Fruit fly (Drosophila melanogaster) whole organism, prepupa: ENCODE measurements around the gene CG12065.

ENCODE experiments used
- Blimp-1 ChIP-seq: fragments of 200-800 bp; sonication (Bioruptor generic); optimal IDR thresholded peaks from 3 replicates; lab custom pipeline; 2017; ENCODE audit warnings: missing biosample characterization, missing genetic modification characterization, mild to moderate bottlenecking, moderate library complexity, missing genetic modification reagents
- CG10631 ChIP-seq: fragments of 200-800 bp; sonication (Bioruptor generic); optimal IDR thresholded peaks from 2 replicates; lab custom pipeline; 2016; ENCODE audit warnings: missing biosample characterization, missing genetic modification characterization
- CG11294 ChIP-seq: fragments of 200-800 bp; sonication (Bioruptor generic); IDR thresholded peaks from 2 replicates; pipeline ENCODE4 v1.3.6; 2022; ENCODE audit warnings: missing biosample characterization, missing genetic modification characterization
- CG11762 ChIP-seq: fragments of 200-800 bp; sonication (Bioruptor generic); optimal IDR thresholded peaks from 3 replicates; lab custom pipeline; 2016; ENCODE audit warnings: missing biosample characterization, missing genetic modification characterization; ENCODE audit not compliant: insufficient read depth
- CG11902 ChIP-seq: fragments of 200-800 bp; sonication (Bioruptor generic); optimal IDR thresholded peaks from 3 replicates; lab custom pipeline; 2016; ENCODE audit warnings: missing biosample characterization, missing genetic modification characterization
- CG16779 ChIP-seq: fragments of 200-800 bp; sonication (Bioruptor generic); optimal IDR thresholded peaks from 3 replicates; lab custom pipeline; 2017; ENCODE audit warnings: missing biosample characterization, mild to moderate bottlenecking, missing genetic modification characterization
- CG31627 ChIP-seq: fragments of 200-800 bp; sonication (Bioruptor generic); optimal IDR thresholded peaks from 3 replicates; lab custom pipeline; 2016; ENCODE audit warnings: missing biosample characterization, missing genetic modification characterization
- CG32006 ChIP-seq: fragments of 200-800 bp; sonication (Bioruptor generic); optimal IDR thresholded peaks from 3 replicates; lab custom pipeline; 2017; ENCODE audit warnings: missing biosample characterization, mild to moderate bottlenecking, missing genetic modification characterization
- CG34406 ChIP-seq: fragments of 200-800 bp; sonication (Bioruptor generic); optimal IDR thresholded peaks from 3 replicates; lab custom pipeline; 2016; ENCODE audit warnings: missing biosample characterization, missing genetic modification characterization
- CG3919 ChIP-seq: fragments of 200-800 bp; sonication (Bioruptor generic); optimal IDR thresholded peaks from 3 replicates; lab custom pipeline; 2016; ENCODE audit warnings: missing biosample characterization, missing genetic modification characterization
- CG4318 ChIP-seq: fragments of 200-800 bp; sonication (Bioruptor generic); optimal IDR thresholded peaks from 3 replicates; lab custom pipeline; 2017; ENCODE audit warnings: missing biosample characterization, mild to moderate bottlenecking, missing genetic modification characterization
- CG6163 ChIP-seq: fragments of 200-800 bp; sonication (Bioruptor generic); IDR thresholded peaks from 3 replicates; pipeline ENCODE4 v1.3.6; 2022; ENCODE audit warnings: missing biosample characterization, missing genetic modification characterization
- CG6276 ChIP-seq: fragments of 200-800 bp; sonication (Bioruptor generic); optimal IDR thresholded peaks from 2 replicates; lab custom pipeline; 2017; ENCODE audit warnings: missing biosample characterization, mild to moderate bottlenecking, missing genetic modification characterization
- CG6792 ChIP-seq: fragments of 200-800 bp; sonication (Bioruptor generic); optimal IDR thresholded peaks from 3 replicates; lab custom pipeline; 2016; ENCODE audit warnings: missing biosample characterization, missing genetic modification characterization
- CG6808 ChIP-seq: fragments of 200-800 bp; sonication (Bioruptor generic); optimal IDR thresholded peaks from 3 replicates; lab custom pipeline; 2017; ENCODE audit warnings: missing biosample characterization, missing genetic modification characterization, mild to moderate bottlenecking, moderate library complexity, missing genetic modification reagents
- CG6854 ChIP-seq: fragments of 200-800 bp; sonication (Bioruptor generic); optimal IDR thresholded peaks from 2 replicates; lab custom pipeline; 2017; ENCODE audit warnings: missing biosample characterization, mild to moderate bottlenecking, missing genetic modification characterization
- CG7368 ChIP-seq: fragments of 200-800 bp; sonication (Bioruptor generic); optimal IDR thresholded peaks from 3 replicates; lab custom pipeline; 2016; ENCODE audit warnings: missing biosample characterization, missing genetic modification characterization
- CG8119 ChIP-seq: fragments of 200-800 bp; sonication (Bioruptor generic); IDR thresholded peaks from 3 replicates; pipeline ENCODE4 v1.3.6; 2022; ENCODE audit warnings: missing biosample characterization, missing genetic modification characterization
- CG8319 ChIP-seq: fragments of 200-800 bp; sonication (Bioruptor generic); optimal IDR thresholded peaks from 3 replicates; lab custom pipeline; 2016; ENCODE audit warnings: missing biosample characterization, missing genetic modification characterization
- CG8632 ChIP-seq: fragments of 200-800 bp; sonication (Bioruptor generic); optimal IDR thresholded peaks from 3 replicates; lab custom pipeline; 2016; ENCODE audit warnings: missing biosample characterization, missing genetic modification characterization
- CG9139 ChIP-seq: fragments of 200-800 bp; sonication (Bioruptor generic); optimal IDR thresholded peaks from 3 replicates; lab custom pipeline; 2017; ENCODE audit warnings: missing biosample characterization, mild to moderate bottlenecking, missing genetic modification characterization
- Eip75B ChIP-seq: fragments of 200-800 bp; sonication (Bioruptor generic); optimal IDR thresholded peaks from 3 replicates; lab custom pipeline; 2016; ENCODE audit warnings: missing biosample characterization, missing genetic modification characterization
- Eip78C ChIP-seq: fragments of 200-800 bp; sonication (Bioruptor generic); peaks from one replicate; lab custom pipeline; 2016; ENCODE audit warnings: missing biosample characterization, missing genetic modification characterization
- Eip93F ChIP-seq: fragments of 200-800 bp; sonication (Bioruptor generic); optimal IDR thresholded peaks from 2 replicates; lab custom pipeline; 2016; ENCODE audit warnings: missing biosample characterization, mild to moderate bottlenecking, missing genetic modification characterization
- Ets21C ChIP-seq: fragments of 200-800 bp; sonication (Bioruptor generic); optimal IDR thresholded peaks from 3 replicates; lab custom pipeline; 2016; ENCODE audit warnings: missing biosample characterization, missing genetic modification characterization
- Ets96B ChIP-seq: fragments of 200-800 bp; optimal IDR thresholded peaks from 2 replicates; lab custom pipeline; 2019; ENCODE audit warnings: missing biosample characterization, mild to moderate bottlenecking, missing genetic modification characterization, moderate library complexity
- Gug ChIP-seq: fragments of 200-800 bp; sonication (Bioruptor generic); IDR thresholded peaks from 2 replicates; pipeline ENCODE4 v1.3.6; 2022; ENCODE audit warnings: missing biosample characterization, missing genetic modification characterization
- Hr38 ChIP-seq: sonication (Bioruptor generic); optimal IDR thresholded peaks from 2 replicates; lab custom pipeline; 2016; ENCODE audit warnings: missing biosample characterization, missing genetic modification characterization
- Hr39 ChIP-seq: fragments of 200-800 bp; sonication (Bioruptor generic); optimal IDR thresholded peaks from 2 replicates; lab custom pipeline; 2016; ENCODE audit warnings: missing biosample characterization, missing genetic modification characterization
- Hr4 ChIP-seq: fragments of 200-800 bp; sonication (Bioruptor generic); optimal IDR thresholded peaks from 3 replicates; lab custom pipeline; 2016; ENCODE audit warnings: missing biosample characterization, missing genetic modification characterization
- Lpt ChIP-seq: fragments of 200-800 bp; sonication (Bioruptor generic); optimal IDR thresholded peaks from 3 replicates; lab custom pipeline; 2016; ENCODE audit warnings: missing biosample characterization, missing genetic modification characterization
- Met ChIP-seq: fragments of 200-800 bp; sonication (Bioruptor generic); optimal IDR thresholded peaks from 3 replicates; lab custom pipeline; 2016; ENCODE audit warnings: missing biosample characterization, missing genetic modification characterization
- OdsH ChIP-seq: fragments of 200-800 bp; sonication (Bioruptor generic); optimal IDR thresholded peaks from 3 replicates; lab custom pipeline; 2016; ENCODE audit warnings: missing biosample characterization, missing genetic modification characterization
- Smox ChIP-seq: fragments of 200-800 bp; sonication (Bioruptor generic); optimal IDR thresholded peaks from 3 replicates; lab custom pipeline; 2016; ENCODE audit warnings: missing biosample characterization, missing genetic modification characterization
- Sox102F ChIP-seq: fragments of 200-800 bp; sonication (Bioruptor generic); optimal IDR thresholded peaks from 2 replicates; lab custom pipeline; 2016; ENCODE audit warnings: missing biosample characterization, mild to moderate bottlenecking, missing genetic modification characterization
- Sox14 ChIP-seq: fragments of 200-800 bp; sonication (Bioruptor generic); optimal IDR thresholded peaks from 3 replicates; lab custom pipeline; 2016; ENCODE audit warnings: missing biosample characterization, missing genetic modification characterization
- Sox15 ChIP-seq: fragments of 200-800 bp; sonication (Bioruptor generic); optimal IDR thresholded peaks from 3 replicates; lab custom pipeline; 2016; ENCODE audit warnings: missing biosample characterization, missing genetic modification characterization
- acj6 ChIP-seq: fragments of 200-800 bp; sonication (Bioruptor generic); optimal IDR thresholded peaks from 3 replicates; lab custom pipeline; 2016; ENCODE audit warnings: missing biosample characterization, missing genetic modification characterization
- dac ChIP-seq: fragments of 200-800 bp; sonication (Bioruptor generic); optimal IDR thresholded peaks from 2 replicates; lab custom pipeline; 2017; ENCODE audit warnings: missing biosample characterization, mild to moderate bottlenecking, missing genetic modification characterization
- dsx ChIP-seq: fragments of 200-800 bp; optimal IDR thresholded peaks from 3 replicates; lab custom pipeline; 2019; ENCODE audit warnings: missing biosample characterization, mild to moderate bottlenecking, missing genetic modification characterization, moderate library complexity; ENCODE audit not compliant: poor library complexity, severe bottlenecking
- eg ChIP-seq: fragments of 200-800 bp; sonication (Bioruptor generic); IDR thresholded peaks from 3 replicates; pipeline ENCODE4 v1.3.6; 2022; ENCODE audit warnings: missing biosample characterization, missing genetic modification characterization
- esn ChIP-seq: fragments of 200-800 bp; sonication (Bioruptor generic); optimal IDR thresholded peaks from 2 replicates; lab custom pipeline; 2016; ENCODE audit warnings: missing biosample characterization, mild to moderate bottlenecking, missing genetic modification characterization, moderate library complexity
- fd59A ChIP-seq: fragments of 200-800 bp; sonication (Bioruptor generic); optimal IDR thresholded peaks from 2 replicates; lab custom pipeline; 2017; ENCODE audit warnings: missing biosample characterization, mild to moderate bottlenecking, missing genetic modification characterization, missing genetic modification reagents
- fd85E ChIP-seq: fragments of 200-800 bp; sonication (Bioruptor generic); optimal IDR thresholded peaks from 3 replicates; lab custom pipeline; 2016; ENCODE audit warnings: missing biosample characterization, missing genetic modification characterization
- fkh ChIP-seq: fragments of 200-800 bp; sonication (Bioruptor generic); optimal IDR thresholded peaks from 3 replicates; lab custom pipeline; 2017; ENCODE audit warnings: missing biosample characterization, mild to moderate bottlenecking, missing genetic modification characterization, moderate library complexity
- lz ChIP-seq: fragments of 200-800 bp; sonication (Bioruptor generic); optimal IDR thresholded peaks from 3 replicates; lab custom pipeline; 2016; ENCODE audit warnings: missing biosample characterization, missing genetic modification characterization
- net ChIP-seq: fragments of 200-800 bp; sonication (Bioruptor generic); optimal IDR thresholded peaks from 3 replicates; lab custom pipeline; 2016; ENCODE audit warnings: missing biosample characterization, missing genetic modification characterization
- pdm3 ChIP-seq: fragments of 200-800 bp; sonication (Bioruptor generic); optimal IDR thresholded peaks from 3 replicates; lab custom pipeline; 2016; ENCODE audit warnings: missing biosample characterization, missing genetic modification characterization
- salr ChIP-seq, 2 experiments: fragments of 200-800 bp; sonication (Bioruptor generic); optimal IDR thresholded peaks; 3 replicates each; lab custom pipeline; 2016 to 2018; ENCODE audit warnings: missing biosample characterization in 2 of 2, missing genetic modification characterization in 2 of 2, mild to moderate bottlenecking in 1 of 2
- svp ChIP-seq: fragments of 200-800 bp; sonication (Bioruptor generic); peaks from one replicate; lab custom pipeline; 2016; ENCODE audit warnings: missing biosample characterization, missing genetic modification characterization
- topi ChIP-seq: fragments of 200-800 bp; sonication (Bioruptor generic); optimal IDR thresholded peaks from 3 replicates; lab custom pipeline; 2016; ENCODE audit warnings: missing biosample characterization, missing genetic modification characterization
- vri ChIP-seq: fragments of 200-800 bp; sonication (Bioruptor generic); optimal IDR thresholded peaks from 3 replicates; lab custom pipeline; 2016; ENCODE audit warnings: missing biosample characterization, mild to moderate bottlenecking, missing genetic modification characterization

CG12065 gene

dm6 chrX:8593159-8593476 is 19.0 kb downstream of the CG12065 start:
- TF ChIP-seq dac = no peak
- peak; percentile 40 for TF ChIP-seq svp

- peak; percentile 74 for TF ChIP-seq CG32006
- no peak for TF ChIP-seq CG34406 (GFP tag; lab: Kevin White, UChicago)
- TF ChIP-seq CG6163 (GFP tag; lab: Robert Waterston, UW) = peak; percentile 85
- TF ChIP-seq Ets21C (GFP tag; lab: Kevin White, UChicago) = no peak
- TF ChIP-seq Met (GFP tag; lab: Kevin White, UChicago) = no peak
- TF ChIP-seq Hr38 = no peak
- no peak for TF ChIP-seq dsx (GFP tag; lab: Kevin White, UChicago)
- TF ChIP-seq vri (GFP tag; lab: Kevin White, UChicago) = no peak
- no peak for TF ChIP-seq CG6808 (GFP tag; lab: Kevin White, UChicago)
- TF ChIP-seq CG9139 (GFP tag; lab: Kevin White, UChicago) = no peak
- peak; percentile 11 for TF ChIP-seq Sox15 (GFP tag; lab: Kevin White, UChicago)
- no peak for TF ChIP-seq Lpt (GFP tag; lab: Kevin White, UChicago)
- TF ChIP-seq CG16779 (tag; lab: Kevin White, UChicago) = no peak
- peak; percentile 56 for TF ChIP-seq CG6792 (GFP tag; lab: Kevin White, UChicago)
- TF ChIP-seq dac = no peak
- TF ChIP-seq OdsH (GFP tag; lab: Kevin White, UChicago) = no peak
- TF ChIP-seq Sox102F (GFP tag; lab: Kevin White, UChicago) = no peak
- peak; percentile 80 for TF ChIP-seq Eip78C
- TF ChIP-seq CG31627 (GFP tag; lab: Kevin White, UChicago) = peak; percentile 60
- TF ChIP-seq CG11294 = peak; percentile 54
- TF ChIP-seq Ets96B = peak; percentile 51
- TF ChIP-seq CG8119 (GFP tag; lab: Robert Waterston, UW) = peak; percentile 67; the same call in 2 of the 3 replicates
- TF ChIP-seq net (GFP tag; lab: Kevin White, UChicago) = no peak
- no peak for TF ChIP-seq Eip93F (GFP tag; lab: Kevin White, UChicago)
- TF ChIP-seq CG7368 (GFP tag; lab: Kevin White, UChicago) = no peak
- TF ChIP-seq svp = no peak
- no peak for TF ChIP-seq CG8319
- TF ChIP-seq lz (GFP tag; lab: Kevin White, UChicago) = peak; percentile 53
- TF ChIP-seq Blimp-1 (GFP tag; lab: Kevin White, UChicago) = no peak
- peak; percentile 59 for TF ChIP-seq Sox14
- TF ChIP-seq topi = no peak
- TF ChIP-seq CG4318 (GFP tag; lab: Kevin White, UChicago) = no peak
- TF ChIP-seq eg = peak; percentile 86; the same call in 2 of the 3 replicates
- TF ChIP-seq salr (GFP tag; optimal IDR thresholded peaks at IDR 0.05; lab: Kevin White, UChicago) = no peak
- no peak for TF ChIP-seq Smox (GFP tag; lab: Kevin White, UChicago)
- TF ChIP-seq CG6276 (GFP tag; lab: Kevin White, UChicago) = no peak
- TF ChIP-seq esn (GFP tag; lab: Kevin White, UChicago) = peak; percentile 72
- no peak for TF ChIP-seq pdm3
- no peak for TF ChIP-seq CG8632 (GFP tag; lab: Kevin White, UChicago)
- no peak for TF ChIP-seq fd59A (GFP tag; lab: Kevin White, UChicago)
- TF ChIP-seq CG11902 (GFP tag; lab: Kevin White, UChicago) = peak; percentile 43
- TF ChIP-seq CG11762 (GFP tag; lab: Kevin White, UChicago) = peak; percentile 28
- no peak for TF ChIP-seq fkh (GFP tag; lab: Kevin White, UChicago)
- no peak for TF ChIP-seq CG10631 (GFP tag; lab: Kevin White, UChicago)
- no peak for TF ChIP-seq Eip75B (GFP tag; lab: Kevin White, UChicago)
- no peak for TF ChIP-seq acj6 (GFP tag; lab: Kevin White, UChicago)
- TF ChIP-seq Hr4 = peak; percentile 76
- TF ChIP-seq CG6854 = no peak
- TF ChIP-seq fd85E (GFP tag; lab: Kevin White, UChicago) = no peak
- no peak for TF ChIP-seq CG3919 (GFP tag; lab: Kevin White, UChicago)
- TF ChIP-seq Gug (GFP tag; lab: Robert Waterston, UW) = peak; percentile 56
- peak; percentile 70 for TF ChIP-seq Hr39 (GFP tag; lab: Kevin White, UChicago)
These were observed 27.1 kb downstream of the CG12065 start for dm6 chrX:8601165-8601564.
